Fruit fly (Drosophila melanogaster) whole organism, embryonic: Measurements from ENCODE around the gene TotZ.

ENCODE experiments used
- Bgb ChIP-seq: fragments of 200-800 bp; sonication (Bioruptor generic); IDR thresholded peaks from 2 replicates; pipeline ENCODE4 v1.3.6; 2022; ENCODE audit warnings: missing biosample characterization, missing genetic modification characterization; ENCODE audit not compliant: partially characterized antibody
- Bteb2 ChIP-seq: fragments of 200-800 bp; sonication (Bioruptor generic); optimal IDR thresholded peaks from 2 replicates; lab custom pipeline; 2016; ENCODE audit warnings: missing biosample characterization, missing genetic modification characterization
- CG10209 ChIP-seq: fragments of 200-800 bp; sonication (Bioruptor generic); optimal IDR thresholded peaks from 3 replicates; lab custom pipeline; 2017; ENCODE audit warnings: missing biosample characterization, mild to moderate bottlenecking, missing genetic modification characterization, missing genetic modification reagents
- CG10366 ChIP-seq: fragments of 200-800 bp; sonication (Bioruptor generic); IDR thresholded peaks from 2 replicates; pipeline ENCODE4 v1.3.6; 2022; ENCODE audit warnings: missing biosample characterization, missing genetic modification characterization
- CG10565 ChIP-seq: fragments of 200-800 bp; sonication (Bioruptor generic); optimal IDR thresholded peaks from 3 replicates; lab custom pipeline; 2016; ENCODE audit warnings: missing biosample characterization, mild to moderate bottlenecking, missing genetic modification characterization
- CG12236 ChIP-seq: fragments of 200-800 bp; sonication (Bioruptor generic); optimal IDR thresholded peaks from 2 replicates; lab custom pipeline; 2016; ENCODE audit warnings: missing biosample characterization, missing genetic modification characterization
- CG12299 ChIP-seq: fragments of 200-800 bp; sonication (Bioruptor generic); optimal IDR thresholded peaks from 2 replicates; lab custom pipeline; 2018; ENCODE audit warnings: missing biosample characterization, mild to moderate bottlenecking, missing genetic modification characterization
- CG13424 ChIP-seq: fragments of 200-800 bp; sonication (Bioruptor generic); optimal IDR thresholded peaks from 2 replicates; lab custom pipeline; 2019; ENCODE audit warnings: missing biosample characterization, mild to moderate bottlenecking, missing genetic modification characterization, moderate library complexity
- CG15073 ChIP-seq: fragments of 200-800 bp; sonication (Bioruptor generic); optimal IDR thresholded peaks from 2 replicates; lab custom pipeline; 2016; ENCODE audit warnings: missing biosample characterization, missing genetic modification characterization
- CG17186 ChIP-seq: fragments of 200-800 bp; sonication (Bioruptor generic); optimal IDR thresholded peaks from 3 replicates; lab custom pipeline; 2017; ENCODE audit warnings: missing biosample characterization, missing genetic modification reagents, missing genetic modification characterization
- CG17612 ChIP-seq: fragments of 200-800 bp; sonication (Bioruptor generic); IDR thresholded peaks from 2 replicates; pipeline ENCODE4 v1.3.6; 2022; ENCODE audit warnings: missing biosample characterization, missing genetic modification characterization
- CG1792 ChIP-seq: fragments of 200-800 bp; sonication (Bioruptor generic); optimal IDR thresholded peaks from 2 replicates; lab custom pipeline; 2016; ENCODE audit warnings: missing biosample characterization, missing genetic modification characterization
- CG18262 ChIP-seq: fragments of 200-800 bp; optimal IDR thresholded peaks from 3 replicates; lab custom pipeline; 2019; ENCODE audit warnings: missing biosample characterization, mild to moderate bottlenecking, missing genetic modification characterization, moderate library complexity
- CG18476 ChIP-seq: fragments of 200-800 bp; sonication (Bioruptor generic); optimal IDR thresholded peaks from 2 replicates; lab custom pipeline; 2016; ENCODE audit warnings: missing biosample characterization, mild to moderate bottlenecking, missing genetic modification characterization
- CG2875 ChIP-seq: fragments of 200-800 bp; sonication (Bioruptor generic); optimal IDR thresholded peaks from 2 replicates; lab custom pipeline; 2017; ENCODE audit warnings: missing biosample characterization, mild to moderate bottlenecking, missing genetic modification characterization, missing genetic modification reagents
- CG3065 ChIP-seq: fragments of 200-800 bp; sonication (Bioruptor generic); optimal IDR thresholded peaks from 2 replicates; lab custom pipeline; 2016; ENCODE audit warnings: missing biosample characterization, missing genetic modification characterization
- CG33213 ChIP-seq: fragments of 200-800 bp; sonication (Bioruptor generic); optimal IDR thresholded peaks from 3 replicates; lab custom pipeline; 2016; ENCODE audit warnings: missing biosample characterization, missing genetic modification characterization
- CG4424 ChIP-seq: fragments of 200-800 bp; sonication (Bioruptor generic); optimal IDR thresholded peaks from 3 replicates; lab custom pipeline; 2016; ENCODE audit warnings: missing biosample characterization, missing genetic modification characterization
- CG6254 ChIP-seq: fragments of 200-800 bp; sonication (Bioruptor generic); optimal IDR thresholded peaks from 3 replicates; lab custom pipeline; 2017; ENCODE audit warnings: mild to moderate bottlenecking, missing biosample characterization, missing genetic modification reagents, missing genetic modification characterization
- CG7963 ChIP-seq: fragments of 200-800 bp; sonication (Bioruptor generic); IDR thresholded peaks from 3 replicates; pipeline ENCODE4 v1.3.6; 2022; ENCODE audit warnings: missing biosample characterization, missing genetic modification characterization; ENCODE audit not compliant: partially characterized antibody
- CkIIα-i1 ChIP-seq: fragments of 200-800 bp; sonication (Bioruptor generic); IDR thresholded peaks from 2 replicates; pipeline ENCODE4 v1.3.6; 2022; ENCODE audit warnings: missing biosample characterization, missing genetic modification characterization
- Dek ChIP-seq: fragments of 200-800 bp; sonication (Bioruptor generic); optimal IDR thresholded peaks from 3 replicates; lab custom pipeline; 2019; ENCODE audit warnings: missing biosample characterization, mild to moderate bottlenecking, missing genetic modification characterization, moderate library complexity
- Dp ChIP-seq: fragments of 200-800 bp; sonication (Bioruptor generic); optimal IDR thresholded peaks from 2 replicates; lab custom pipeline; 2018; ENCODE audit warnings: missing biosample characterization, mild to moderate bottlenecking, missing genetic modification characterization, moderate library complexity
- E2f2 ChIP-seq: fragments of 200-800 bp; sonication (Bioruptor generic); IDR thresholded peaks from 2 replicates; pipeline ENCODE4 v1.3.6; 2022; ENCODE audit warnings: missing biosample characterization, missing genetic modification characterization
- Ets65A ChIP-seq: fragments of 200-800 bp; sonication (Bioruptor generic); peaks from one replicate; lab custom pipeline; 2016; ENCODE audit warnings: missing biosample characterization, missing genetic modification characterization
- Ets97D ChIP-seq: fragments of 200-800 bp; sonication (Bioruptor generic); optimal IDR thresholded peaks from 3 replicates; lab custom pipeline; 2016; ENCODE audit warnings: missing biosample characterization, missing genetic modification characterization
- MBD-R2 ChIP-seq: fragments of 200-800 bp; sonication (Bioruptor generic); IDR thresholded peaks from 2 replicates; pipeline ENCODE4 v1.3.6; 2022; ENCODE audit warnings: missing biosample characterization, missing genetic modification characterization
- MESR4 ChIP-seq: fragments of 200-800 bp; sonication (Bioruptor generic); optimal IDR thresholded peaks from 2 replicates; lab custom pipeline; 2018; ENCODE audit warnings: missing biosample characterization, mild to moderate bottlenecking, missing genetic modification characterization, moderate library complexity
- Myb ChIP-seq: fragments of 200-800 bp; sonication (Bioruptor generic); optimal IDR thresholded peaks from 2 replicates; lab custom pipeline; 2016; ENCODE audit warnings: missing biosample characterization, missing genetic modification characterization
- Rx ChIP-seq: fragments of 200-800 bp; sonication (Bioruptor generic); IDR thresholded peaks from 2 replicates; pipeline ENCODE4 v1.3.6; 2022; ENCODE audit warnings: missing biosample characterization, missing genetic modification characterization
- cas ChIP-seq: fragments of 200-800 bp; sonication (Bioruptor generic); IDR thresholded peaks from 2 replicates; pipeline ENCODE4 v1.3.6; 2022; ENCODE audit warnings: missing biosample characterization, missing genetic modification characterization
- crp ChIP-seq, 2 experiments: fragments of 200-800 bp; sonication (Bioruptor generic); optimal IDR thresholded peaks; 2 replicates in 1 of 2; 3 replicates in 1 of 2; lab custom pipeline; 2017; ENCODE audit warnings: missing biosample characterization in 2 of 2, missing genetic modification characterization in 2 of 2, mild to moderate bottlenecking in 1 of 2, moderate library complexity in 1 of 2
- dpn ChIP-seq, 2 experiments: fragments of 200-800 bp; sonication (Bioruptor generic); optimal IDR thresholded peaks; 3 replicates each; lab custom pipeline; 2016; ENCODE audit warnings: missing biosample characterization in 2 of 2, missing genetic modification characterization in 2 of 2
- fd3F ChIP-seq: fragments of 200-800 bp; sonication (Bioruptor generic); optimal IDR thresholded peaks from 2 replicates; lab custom pipeline; 2018; ENCODE audit warnings: missing biosample characterization, mild to moderate bottlenecking, missing genetic modification characterization, moderate library complexity
- gcm2 ChIP-seq: fragments of 200-800 bp; sonication (Bioruptor generic); optimal IDR thresholded peaks from 2 replicates; lab custom pipeline; 2016; ENCODE audit warnings: missing biosample characterization, missing genetic modification characterization
- grau ChIP-seq: fragments of 200-800 bp; optimal IDR thresholded peaks from 3 replicates; lab custom pipeline; 2019; ENCODE audit warnings: missing biosample characterization, mild to moderate bottlenecking, missing genetic modification characterization, moderate library complexity
- kay ChIP-seq: fragments of 200-800 bp; sonication (Bioruptor generic); optimal IDR thresholded peaks from 2 replicates; lab custom pipeline; 2016; ENCODE audit warnings: missing biosample characterization, missing genetic modification characterization
- otp ChIP-seq: fragments of 200-800 bp; sonication (Bioruptor generic); IDR thresholded peaks from 3 replicates; pipeline ENCODE4, ENCODE4 v1.3.6; 2022; ENCODE audit warnings: missing biosample characterization, missing genetic modification characterization
- pros ChIP-seq: fragments of 200-800 bp; sonication (Bioruptor generic); optimal IDR thresholded peaks from 3 replicates; lab custom pipeline; 2019; ENCODE audit warnings: missing biosample characterization, mild to moderate bottlenecking, missing genetic modification characterization, moderate library complexity
- pzg ChIP-seq: fragments of 200-800 bp; sonication (Bioruptor generic); optimal IDR thresholded peaks from 3 replicates; lab custom pipeline; 2018; ENCODE audit warnings: missing biosample characterization, mild to moderate bottlenecking, missing genetic modification characterization, moderate library complexity
- run ChIP-seq: fragments of 200-800 bp; sonication (Bioruptor generic); optimal IDR thresholded peaks from 3 replicates; lab custom pipeline; 2018; ENCODE audit warnings: missing biosample characterization, mild to moderate bottlenecking, missing genetic modification characterization
- shn ChIP-seq: fragments of 200-800 bp; sonication (Bioruptor generic); optimal IDR thresholded peaks from 3 replicates; lab custom pipeline; 2016; ENCODE audit warnings: missing biosample characterization, missing genetic modification characterization
- slou ChIP-seq: fragments of 200-800 bp; sonication (Bioruptor generic); optimal IDR thresholded peaks from 3 replicates; lab custom pipeline; 2016; ENCODE audit warnings: missing biosample characterization, missing genetic modification characterization
- ssp ChIP-seq: fragments of 200-800 bp; sonication (Bioruptor generic); IDR thresholded peaks from 2 replicates; pipeline ENCODE4 v1.3.6; 2022; ENCODE audit warnings: missing biosample characterization, missing genetic modification characterization
- zen ChIP-seq: fragments of 200-800 bp; sonication (Bioruptor generic); optimal IDR thresholded peaks from 3 replicates; lab custom pipeline; 2018; ENCODE audit warnings: missing biosample characterization, mild to moderate bottlenecking, missing genetic modification characterization, moderate library complexity
- zf30C ChIP-seq: fragments of 200-800 bp; sonication (Bioruptor generic); optimal IDR thresholded peaks from 3 replicates; lab custom pipeline; 2018; ENCODE audit warnings: missing biosample characterization, mild to moderate bottlenecking, missing genetic modification characterization

The TotZ gene

DNA sequence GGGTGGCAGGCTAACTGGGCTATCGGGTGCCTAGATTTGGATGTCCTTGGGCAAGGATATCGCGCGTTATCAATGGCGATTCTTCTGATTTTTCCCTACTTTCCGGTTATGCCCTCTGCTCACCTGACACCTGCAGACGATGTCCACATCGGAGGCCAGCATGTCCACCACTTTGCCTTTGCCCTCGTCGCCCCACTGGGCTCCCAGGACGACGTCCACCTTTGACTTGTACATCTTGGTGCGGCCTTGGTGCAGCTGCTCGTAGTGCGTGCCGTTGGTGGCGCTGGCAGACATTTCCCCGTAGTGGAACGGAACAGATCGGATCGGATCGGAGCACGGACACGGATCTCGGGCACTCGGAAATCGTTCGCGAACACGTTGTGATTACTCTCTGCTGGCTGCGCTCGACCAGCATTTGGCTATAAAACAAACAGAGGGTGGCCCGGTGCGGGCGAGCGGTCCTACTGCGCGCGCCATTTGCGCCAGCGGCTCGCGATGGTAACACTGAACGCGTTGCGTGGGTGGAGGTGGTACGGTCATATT, 47.3 kb upstream of the TotZ start, which contains the start of gene Adss (continued):
- no peak for TF ChIP-seq ssp
- no peak for TF ChIP-seq CG10209
- no peak; the same call in 1 of the 2 replicates for TF ChIP-seq CG10366 (GFP tag; lab: Robert Waterston, UW)
- peak; percentile 57 for TF ChIP-seq CG6254 (GFP tag; lab: Kevin White, UChicago)
- no peak for TF ChIP-seq pros (GFP tag; lab: Kevin White, UChicago)
- TF ChIP-seq cas = no peak
- TF ChIP-seq shn (GFP tag; lab: Kevin White, UChicago) = peak; percentile 39
- TF ChIP-seq dpn (GFP tag; optimal IDR thresholded peaks at IDR 0.05; lab: Kevin White, UChicago) = no peak

DNA sequence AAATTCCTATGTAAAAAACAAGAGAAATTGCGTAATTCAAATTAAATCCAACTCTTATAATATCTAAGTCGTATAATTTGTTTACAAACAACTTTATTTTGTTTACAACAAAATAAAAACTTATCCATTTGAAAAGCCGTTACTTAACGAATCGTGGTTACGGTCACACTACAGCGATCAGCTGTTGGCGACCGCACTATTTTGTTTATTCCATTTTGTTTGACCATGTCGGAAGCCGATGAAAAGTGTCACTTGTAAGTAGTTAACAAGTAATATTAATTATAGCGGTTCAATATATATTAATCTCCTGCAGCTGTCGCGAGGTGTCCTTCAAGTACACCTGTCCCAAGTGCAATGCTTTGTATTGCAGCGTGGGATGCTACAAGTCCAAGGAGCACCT, 46.6 kb upstream of the TotZ start, which contains the start of gene CG31223:
Gene CG31223 (plus strand): TSS at position 165 of the 400 bp plus-strand sequence.
- peak; percentile 9 for TF ChIP-seq pzg
- no peak for TF ChIP-seq zen
- TF ChIP-seq Ets65A = peak; percentile 52
- peak; percentile 7 for TF ChIP-seq MESR4 (GFP tag; lab: Kevin White, UChicago)
- peak; percentile 58 for TF ChIP-seq Myb
- no peak for TF ChIP-seq otp (GFP tag; lab: Robert Waterston, UW)
- peak; percentile 14 to 80 for TF ChIP-seq crp (GFP tag; optimal IDR thresholded peaks at IDR 0.05; lab: Kevin White, UChicago)
- no peak for TF ChIP-seq fd3F (GFP tag; lab: Kevin White, UChicago)
- peak; percentile 10 for TF ChIP-seq Dp (GFP tag; lab: Kevin White, UChicago)
- peak; percentile 38; the same call in 1 of the 2 replicates for TF ChIP-seq MBD-R2 (GFP tag; lab: Robert Waterston, UW)
- TF ChIP-seq CG17186 (GFP tag; lab: Kevin White, UChicago) = no peak
- TF ChIP-seq E2f2 (GFP tag; lab: Robert Waterston, UW) = peak; percentile 18
- TF ChIP-seq CkIIα-i1 (GFP tag; lab: Robert Waterston, UW) = no peak

DNA sequence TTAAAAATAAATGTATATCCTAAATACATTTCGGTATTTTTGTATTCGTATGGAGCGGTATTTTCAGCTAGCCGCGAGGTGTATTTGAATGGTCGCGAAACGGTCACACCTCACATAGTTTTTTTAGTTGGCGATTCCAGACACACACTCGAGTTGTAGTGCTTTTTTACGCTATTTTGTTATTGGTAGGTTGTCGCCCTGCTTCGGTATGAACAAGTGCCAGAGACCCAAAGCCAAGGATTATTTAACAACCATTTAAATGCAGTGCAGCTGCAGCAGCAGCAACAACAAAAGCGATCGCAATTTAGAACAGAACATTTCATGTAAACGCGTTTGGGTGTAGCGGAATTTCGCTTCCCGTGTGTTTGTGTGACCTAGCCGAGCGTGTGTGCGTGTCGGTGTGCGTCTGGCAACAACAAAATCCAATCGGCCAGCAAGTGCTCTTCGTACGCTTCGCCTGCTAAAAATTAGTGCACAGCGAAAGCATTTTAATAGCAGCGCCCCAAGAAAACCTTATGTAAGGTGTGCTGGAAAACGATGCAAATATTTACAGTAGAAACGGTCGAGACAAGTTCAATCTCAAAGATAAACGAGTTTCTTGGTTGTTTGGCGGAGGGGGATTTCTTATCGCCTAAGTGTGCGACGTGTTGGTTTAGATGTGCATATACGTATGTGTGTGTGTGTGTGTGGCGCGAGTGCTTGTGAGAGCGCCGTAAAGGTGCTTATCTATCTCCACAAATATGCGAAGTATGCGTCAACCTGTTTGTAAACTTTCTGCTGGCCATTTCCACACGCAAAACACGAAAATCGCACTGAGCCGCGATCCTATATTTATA, 44.6 kb upstream of the TotZ start, which contains the start of gene Synd:
Gene Synd (plus strand): TSS at position 111 of the 836 bp plus-strand sequence.
- TF ChIP-seq CG33213 (GFP tag; lab: Kevin White, UChicago) (no peak), Ets97D (peak; percentile 2), run (peak; percentile 14), CG12236 (GFP tag; lab: Kevin White, UChicago) (no peak), CG7963 (GFP tag; lab: Robert Waterston, UW) (no peak), CG10565 (GFP tag; lab: Kevin White, UChicago) (no peak), zf30C (GFP tag; lab: Kevin White, UChicago) (no peak), MBD-R2 (GFP tag; lab: Robert Waterston, UW) (peak; percentile 33; the same call in 1 of the 2 replicates), CG18262 (tag; lab: Kevin White, UChicago) (peak; percentile 10), CG1792 (no peak), CG4424 (GFP tag; lab: Kevin White, UChicago) (no peak), Dek (tag; lab: Kevin White, UChicago) (no peak), Bgb (GFP tag; lab: Robert Waterston, UW) (peak; percentile 26; the same call in 1 of the 2 replicates), Bteb2 (GFP tag; lab: Kevin White, UChicago) (no peak), Dp (GFP tag; lab: Kevin White, UChicago) (peak; percentile 31), kay (GFP tag; lab: Kevin White, UChicago) (no peak), CG12299 (tag; lab: Kevin White, UChicago) (no peak), gcm2 (GFP tag; lab: Kevin White, UChicago) (no peak), CG15073 (no peak), slou (no peak), grau (tag; lab: Kevin White, UChicago) (peak; percentile 17), CG17612 (no peak), CG2875 (no peak), CG18476 (GFP tag; lab: Kevin White, UChicago) (no peak), Rx (0 out of 2 replicates have a peak, but pooled peaks have one; percentile 23), CG13424 (no peak), CG3065 (no peak)
